Worm (Caenorhabditis elegans) whole organism, L2 larva: ENCODE results near the gene syp-1.

ENCODE experiments used
- aly-2 ChIP-seq: fragments of 150-350 bp; optimal IDR thresholded peaks from 2 replicates; lab custom pipeline; 2014; ENCODE audit warnings: missing biosample characterization, missing genetic modification characterization
- ama-1 ChIP-seq: fragments of 150-350 bp; optimal IDR thresholded peaks from 2 replicates; lab custom pipeline; 2018; ENCODE audit warnings: inconsistent platforms
- ceh-82 ChIP-seq: fragments of 150-350 bp; optimal IDR thresholded peaks from 2 replicates; lab custom pipeline; 2014; ENCODE audit warnings: missing biosample characterization, missing genetic modification characterization
- elt-3 ChIP-seq: sonication (generic microtip); optimal IDR thresholded peaks from 2 replicates; lab custom pipeline; 2017; ENCODE audit warnings: missing biosample characterization, missing genetic modification characterization
- lin-11 ChIP-seq: fragments of 150-350 bp; sonication (generic microtip); optimal IDR thresholded peaks from 2 replicates; lab custom pipeline; 2014; ENCODE audit warnings: missing biosample characterization, missing genetic modification characterization, inconsistent platforms, mixed read lengths
- lin-13 ChIP-seq: fragments of 150-350 bp; optimal IDR thresholded peaks from 2 replicates; lab custom pipeline; 2014; ENCODE audit warnings: missing biosample characterization, missing genetic modification reagents, missing genetic modification characterization
- mab-5 ChIP-seq: fragments of 150-350 bp; optimal IDR thresholded peaks from 2 replicates; lab custom pipeline; 2014; ENCODE audit warnings: missing biosample characterization, missing genetic modification characterization
- nhr-11 ChIP-seq: fragments of 150-350 bp; optimal IDR thresholded peaks from 2 replicates; lab custom pipeline; 2014; ENCODE audit warnings: missing biosample characterization, missing genetic modification characterization
- nhr-23 ChIP-seq: fragments of 150-350 bp; optimal IDR thresholded peaks from 2 replicates; lab custom pipeline; 2014; ENCODE audit warnings: missing biosample characterization, missing genetic modification reagents, missing genetic modification characterization
- nhr-77 ChIP-seq: fragments of 150-350 bp; optimal IDR thresholded peaks from 2 replicates; lab custom pipeline; 2014; ENCODE audit warnings: missing biosample characterization, missing genetic modification characterization
- skn-1 ChIP-seq: sonication (generic microtip); optimal IDR thresholded peaks from 2 replicates; lab custom pipeline; 2017; ENCODE audit warnings: missing biosample characterization, missing genetic modification characterization
- sma-9 ChIP-seq, 2 experiments: fragments of 150-350 bp in 1 of 2; sonication (generic microtip) in 1 of 2; optimal IDR thresholded peaks; 2 replicates each; lab custom pipeline; 2014 to 2016; ENCODE audit warnings: missing genetic modification characterization in 2 of 2, mild to moderate bottlenecking in 1 of 2, missing biosample characterization in 1 of 2, missing compliant biosample characterization in 1 of 2, missing genetic modification reagents in 1 of 2, moderate library complexity in 1 of 2
- snpc-4 ChIP-seq: fragments of 150-350 bp; optimal IDR thresholded peaks from 2 replicates; lab custom pipeline; 2014; ENCODE audit warnings: missing biosample characterization, missing genetic modification characterization
- unc-62 ChIP-seq: fragments of 150-350 bp; optimal IDR thresholded peaks from 2 replicates; lab custom pipeline; 2014; ENCODE audit warnings: missing biosample characterization, missing genetic modification reagents, missing genetic modification characterization

ce11 chrV:16417014-16417413 is 12.9 kb downstream of the syp-1 start, which contains the start of gene str-55:
- TF ChIP-seq skn-1 (tag; lab: Kevin White, UChicago) (no peak), mab-5 (no peak), aly-2 (tag; lab: Kevin White, UChicago) (no peak), lin-13 (GFP tag; lab: Kevin White, UChicago) (no peak), unc-62 (no peak), lin-11 (tag; lab: Kevin White, UChicago) (no peak), snpc-4 (no peak), nhr-23 (tag; lab: Kevin White, UChicago) (no peak), sma-9 (GFP tag; optimal IDR thresholded peaks at IDR 0.05; lab: Kevin White, UChicago) (no peak), sma-9 (tag; optimal IDR thresholded peaks at IDR 0.05; lab: Kevin White, UChicago) (no peak), ceh-82 (tag; lab: Kevin White, UChicago) (no peak), elt-3 (tag; lab: Kevin White, UChicago) (no peak), nhr-77 (tag; lab: Kevin White, UChicago) (no peak), ama-1 (lab: Kevin White, UChicago) (no peak), nhr-11 (tag; lab: Kevin White, UChicago) (no peak)
